Fruit fly (Drosophila melanogaster) whole organism, embryonic: ENCODE measurements around the gene Srrm234.
A peak's percentile ranks its signal among the peaks of the same experiment; 100 is the strongest.

ENCODE experiments used
- CG10654 ChIP-seq: fragments of 200-800 bp; sonication (Bioruptor generic); optimal IDR thresholded peaks from 2 replicates; lab custom pipeline; 2016; ENCODE audit warnings: missing biosample characterization, missing genetic modification characterization
- CG10979 ChIP-seq: fragments of 200-800 bp; sonication (Bioruptor generic); optimal IDR thresholded peaks from 2 replicates; lab custom pipeline; 2018; ENCODE audit warnings: missing biosample characterization, mild to moderate bottlenecking, missing genetic modification characterization, moderate library complexity
- CG12219 ChIP-seq: fragments of 200-800 bp; sonication (Bioruptor generic); optimal IDR thresholded peaks from 3 replicates; lab custom pipeline; 2018; ENCODE audit warnings: missing biosample characterization, mild to moderate bottlenecking, missing genetic modification characterization
- CG12659 ChIP-seq: fragments of 200-800 bp; sonication (Bioruptor generic); optimal IDR thresholded peaks from 3 replicates; lab custom pipeline; 2017; ENCODE audit warnings: mild to moderate bottlenecking, missing biosample characterization, missing genetic modification reagents, missing genetic modification characterization
- CG13123 ChIP-seq: fragments of 200-800 bp; sonication (Bioruptor generic); optimal IDR thresholded peaks from 2 replicates; lab custom pipeline; 2016; ENCODE audit warnings: missing biosample characterization, missing genetic modification characterization
- CG13624 ChIP-seq: fragments of 200-800 bp; sonication (Bioruptor generic); optimal IDR thresholded peaks from 2 replicates; lab custom pipeline; 2016; ENCODE audit warnings: missing biosample characterization, missing genetic modification characterization
- CG13894 ChIP-seq: fragments of 200-800 bp; sonication (Bioruptor generic); optimal IDR thresholded peaks from 3 replicates; lab custom pipeline; 2018; ENCODE audit warnings: missing biosample characterization, mild to moderate bottlenecking, missing genetic modification characterization, moderate library complexity
- CG14860 ChIP-seq: fragments of 200-800 bp; sonication (Bioruptor generic); IDR thresholded peaks from 3 replicates; pipeline ENCODE4 v1.3.6; 2022; ENCODE audit warnings: missing biosample characterization, missing genetic modification characterization; ENCODE audit not compliant: partially characterized antibody
- CG15601 ChIP-seq: fragments of 200-800 bp; sonication (Bioruptor generic); optimal IDR thresholded peaks from 3 replicates; lab custom pipeline; 2019; ENCODE audit warnings: missing biosample characterization, mild to moderate bottlenecking, missing genetic modification characterization, moderate library complexity
- CG17328 ChIP-seq: fragments of 200-800 bp; sonication (Bioruptor generic); IDR thresholded peaks from 2 replicates; pipeline ENCODE4 v1.3.6; 2022; ENCODE audit warnings: missing biosample characterization, missing genetic modification characterization
- CG18764 ChIP-seq: fragments of 200-800 bp; sonication (Bioruptor generic); optimal IDR thresholded peaks from 3 replicates; lab custom pipeline; 2016; ENCODE audit warnings: missing biosample characterization, missing genetic modification characterization
- CG3065 ChIP-seq: fragments of 200-800 bp; sonication (Bioruptor generic); optimal IDR thresholded peaks from 2 replicates; lab custom pipeline; 2016; ENCODE audit warnings: missing biosample characterization, missing genetic modification characterization
- CG31388 ChIP-seq: fragments of 200-800 bp; sonication (Bioruptor generic); optimal IDR thresholded peaks from 2 replicates; lab custom pipeline; 2016; ENCODE audit warnings: missing biosample characterization, missing genetic modification characterization
- CG32767 ChIP-seq: fragments of 200-800 bp; sonication (Bioruptor generic); IDR thresholded peaks from 2 replicates; pipeline ENCODE4 v1.3.6; 2022; ENCODE audit warnings: missing biosample characterization, missing genetic modification characterization
- CG4360 ChIP-seq: fragments of 200-800 bp; sonication (Bioruptor generic); IDR thresholded peaks from 2 replicates; pipeline ENCODE4 v1.3.6; 2022; ENCODE audit warnings: missing biosample characterization, missing genetic modification characterization
- CG4820 ChIP-seq: fragments of 200-800 bp; sonication (Bioruptor generic); optimal IDR thresholded peaks from 3 replicates; lab custom pipeline; 2016; ENCODE audit warnings: missing biosample characterization, missing genetic modification characterization
- CG5180 ChIP-seq: fragments of 200-800 bp; sonication (Bioruptor generic); optimal IDR thresholded peaks from 3 replicates; lab custom pipeline; 2017; ENCODE audit warnings: missing biosample characterization, missing genetic modification characterization, mild to moderate bottlenecking, moderate library complexity, missing genetic modification reagents
- CG6791 ChIP-seq: fragments of 200-800 bp; sonication (Bioruptor generic); IDR thresholded peaks from 3 replicates; pipeline ENCODE4 v1.3.6; 2022; ENCODE audit warnings: missing biosample characterization, missing genetic modification characterization; ENCODE audit not compliant: partially characterized antibody
- CG8290 ChIP-seq, 3 experiments: fragments of 200-800 bp; sonication (Bioruptor generic); optimal IDR thresholded peaks; 2 replicates each; lab custom pipeline; 2016 to 2019; ENCODE audit warnings: missing biosample characterization in 3 of 3, missing genetic modification characterization in 3 of 3, mild to moderate bottlenecking in 2 of 3, moderate library complexity in 1 of 3
- CG8924 ChIP-seq: fragments of 200-800 bp; optimal IDR thresholded peaks from 3 replicates; lab custom pipeline; 2019; ENCODE audit warnings: missing biosample characterization, mild to moderate bottlenecking, missing genetic modification characterization, moderate library complexity
- CG8944 ChIP-seq: fragments of 200-800 bp; sonication (Bioruptor generic); optimal IDR thresholded peaks from 3 replicates; lab custom pipeline; 2016; ENCODE audit warnings: missing biosample characterization, missing genetic modification characterization
- D19A ChIP-seq: fragments of 200-800 bp; optimal IDR thresholded peaks from 3 replicates; lab custom pipeline; 2019; ENCODE audit warnings: missing biosample characterization, mild to moderate bottlenecking, missing genetic modification characterization, moderate library complexity
- Dad ChIP-seq: fragments of 200-800 bp; sonication (Bioruptor generic); optimal IDR thresholded peaks from 3 replicates; lab custom pipeline; 2016; ENCODE audit warnings: missing biosample characterization, missing genetic modification characterization
- Deaf1 ChIP-seq: fragments of 200-800 bp; optimal IDR thresholded peaks from 3 replicates; lab custom pipeline; 2019; ENCODE audit warnings: missing biosample characterization, mild to moderate bottlenecking, missing genetic modification characterization, moderate library complexity
- Drgx ChIP-seq: fragments of 200-800 bp; sonication (Bioruptor generic); IDR thresholded peaks from 2 replicates; pipeline ENCODE4 v1.3.6; 2022; ENCODE audit warnings: missing biosample characterization, missing genetic modification characterization
- Elba2 ChIP-seq: fragments of 200-800 bp; sonication (Bioruptor generic); optimal IDR thresholded peaks from 3 replicates; lab custom pipeline; 2016; ENCODE audit warnings: missing biosample characterization, missing genetic modification characterization
- Ets65A ChIP-seq: fragments of 200-800 bp; sonication (Bioruptor generic); peaks from one replicate; lab custom pipeline; 2016; ENCODE audit warnings: missing biosample characterization, missing genetic modification characterization
- HHEX ChIP-seq: fragments of 200-800 bp; sonication (Bioruptor generic); optimal IDR thresholded peaks from 3 replicates; lab custom pipeline; 2017; ENCODE audit warnings: missing biosample characterization, mild to moderate bottlenecking, missing genetic modification characterization, missing genetic modification reagents
- Hmr ChIP-seq: fragments of 200-800 bp; sonication (Bioruptor generic); optimal IDR thresholded peaks from 3 replicates; lab custom pipeline; 2017; ENCODE audit warnings: mild to moderate bottlenecking, missing biosample characterization, missing genetic modification reagents, missing genetic modification characterization
- Lim3 ChIP-seq: fragments of 200-800 bp; sonication (Bioruptor generic); IDR thresholded peaks from 2 replicates; pipeline ENCODE4 v1.3.6; 2022; ENCODE audit warnings: missing biosample characterization, missing genetic modification characterization
- Myb ChIP-seq: fragments of 200-800 bp; sonication (Bioruptor generic); optimal IDR thresholded peaks from 2 replicates; lab custom pipeline; 2016; ENCODE audit warnings: missing biosample characterization, missing genetic modification characterization
- Opbp ChIP-seq: fragments of 200-800 bp; sonication (Bioruptor generic); IDR thresholded peaks from 3 replicates; pipeline ENCODE4 v1.3.6; 2022; ENCODE audit warnings: missing biosample characterization, missing genetic modification characterization; ENCODE audit not compliant: partially characterized antibody
- Ptx1 ChIP-seq: fragments of 200-800 bp; sonication (Bioruptor generic); IDR thresholded peaks from 2 replicates; pipeline ENCODE4 v1.3.6; 2022; ENCODE audit warnings: missing biosample characterization, missing genetic modification characterization
- Vsx1 ChIP-seq: fragments of 200-800 bp; sonication (Bioruptor generic); optimal IDR thresholded peaks from 2 replicates; lab custom pipeline; 2017; ENCODE audit warnings: missing biosample characterization, mild to moderate bottlenecking, missing genetic modification characterization, missing genetic modification reagents
- ara ChIP-seq: fragments of 200-800 bp; sonication (Bioruptor generic); IDR thresholded peaks from 2 replicates; pipeline ENCODE4 v1.3.6; 2022; ENCODE audit warnings: missing biosample characterization, missing genetic modification characterization
- ase ChIP-seq: fragments of 200-800 bp; sonication (Bioruptor generic); IDR thresholded peaks from 3 replicates; pipeline ENCODE4 v1.3.6; 2022; ENCODE audit warnings: missing biosample characterization, missing genetic modification characterization
- bsh ChIP-seq, 2 experiments: fragments of 200-800 bp; sonication (Bioruptor generic); optimal IDR thresholded peaks; 2 replicates each; lab custom pipeline; 2017 to 2018; ENCODE audit warnings: mild to moderate bottlenecking in 2 of 2, missing biosample characterization in 2 of 2, missing genetic modification characterization in 2 of 2, moderate library complexity in 1 of 2
- cas ChIP-seq: fragments of 200-800 bp; sonication (Bioruptor generic); IDR thresholded peaks from 2 replicates; pipeline ENCODE4 v1.3.6; 2022; ENCODE audit warnings: missing biosample characterization, missing genetic modification characterization
- ci ChIP-seq: fragments of 200-800 bp; sonication (Bioruptor generic); IDR thresholded peaks from 3 replicates; pipeline ENCODE4 v1.3.6; 2022; ENCODE audit warnings: missing biosample characterization, missing genetic modification characterization
- knrl ChIP-seq: fragments of 200-800 bp; sonication (Bioruptor generic); IDR thresholded peaks from 3 replicates; pipeline ENCODE4 v1.3.6; 2022; ENCODE audit warnings: missing biosample characterization, missing genetic modification characterization; ENCODE audit not compliant: partially characterized antibody
- salm ChIP-seq: fragments of 200-800 bp; sonication (Bioruptor generic); optimal IDR thresholded peaks from 2 replicates; lab custom pipeline; 2018; ENCODE audit warnings: missing biosample characterization, mild to moderate bottlenecking, missing genetic modification characterization
- sc ChIP-seq, 3 experiments: fragments of >200 bp in 2 of 3; fragments of 200-800 bp in 1 of 3; sonication (Bioruptor generic) in 1 of 3; optimal IDR thresholded peaks; 2 replicates in 2 of 3; 3 replicates in 1 of 3; lab custom pipeline; 2017; ENCODE audit warnings: mild to moderate bottlenecking in 1 of 3, missing biosample characterization in 1 of 3, missing genetic modification characterization in 1 of 3, missing genetic modification reagents in 1 of 3
- sima ChIP-seq: fragments of 200-800 bp; sonication (Bioruptor generic); optimal IDR thresholded peaks from 2 replicates; lab custom pipeline; 2016; ENCODE audit warnings: missing biosample characterization, missing genetic modification characterization
- vnd ChIP-seq: fragments of 200-800 bp; sonication (Bioruptor generic); IDR thresholded peaks from 3 replicates; pipeline ENCODE4 v1.3.6; 2022; ENCODE audit warnings: missing biosample characterization, missing genetic modification characterization; ENCODE audit not compliant: partially characterized antibody
- wor ChIP-seq: fragments of 200-800 bp; sonication (Bioruptor generic); IDR thresholded peaks from 2 replicates; pipeline ENCODE4 v1.3.6; 2022; ENCODE audit warnings: missing biosample characterization, missing genetic modification characterization

Gene Srrm234

dm6 chr3L:1711218-1711617 lies 46.4 kb upstream of the Srrm234 start:
- TF ChIP-seq CG14860 (GFP tag; lab: Robert Waterston, UW) (no peak), wor (GFP tag; lab: Robert Waterston, UW) (no peak), bsh (GFP tag; optimal IDR thresholded peaks at IDR 0.05; lab: Kevin White, UChicago) (no peak), CG18764 (no peak), Elba2 (GFP tag; lab: Kevin White, UChicago) (no peak), sc (optimal IDR thresholded peaks at IDR 0.05; lab: Kevin White, UChicago) (no peak), sc (GFP tag; optimal IDR thresholded peaks at IDR 0.05; lab: Kevin White, UChicago) (no peak), CG13123 (GFP tag; lab: Kevin White, UChicago) (no peak), CG4360 (GFP tag; lab: Robert Waterston, UW) (no peak), Opbp (GFP tag; lab: Robert Waterston, UW) (no peak), CG31388 (no peak), CG13894 (tag; lab: Kevin White, UChicago) (no peak)
- TF ChIP-seq, all 482 proteins: peak for 0

DNA sequence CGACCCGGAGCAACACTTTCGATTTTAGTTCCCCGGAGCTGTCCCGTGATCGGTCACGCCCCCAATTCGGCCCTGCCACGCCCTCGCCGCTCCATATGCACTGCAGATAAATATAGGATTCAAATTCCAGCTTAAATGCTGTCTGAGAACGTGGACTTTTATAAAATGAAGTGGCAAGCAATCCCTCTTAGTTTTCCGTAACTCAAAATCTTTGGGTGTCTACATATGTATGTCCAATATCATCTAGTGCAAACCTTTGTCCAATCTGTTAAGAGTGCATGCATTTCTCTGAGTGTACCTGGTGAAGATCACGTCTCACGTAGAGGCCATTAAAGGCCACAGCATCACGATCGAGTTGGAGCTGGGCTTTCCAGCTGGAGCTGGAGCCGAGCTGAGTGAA lies 45.7 kb upstream of the Srrm234 start:
- TF ChIP-seq CG15601 (tag; lab: Kevin White, UChicago): no peak
- peak; percentile 32; the same call in 1 of the 2 replicates for TF ChIP-seq Drgx (GFP tag; lab: Robert Waterston, UW)

DNA sequence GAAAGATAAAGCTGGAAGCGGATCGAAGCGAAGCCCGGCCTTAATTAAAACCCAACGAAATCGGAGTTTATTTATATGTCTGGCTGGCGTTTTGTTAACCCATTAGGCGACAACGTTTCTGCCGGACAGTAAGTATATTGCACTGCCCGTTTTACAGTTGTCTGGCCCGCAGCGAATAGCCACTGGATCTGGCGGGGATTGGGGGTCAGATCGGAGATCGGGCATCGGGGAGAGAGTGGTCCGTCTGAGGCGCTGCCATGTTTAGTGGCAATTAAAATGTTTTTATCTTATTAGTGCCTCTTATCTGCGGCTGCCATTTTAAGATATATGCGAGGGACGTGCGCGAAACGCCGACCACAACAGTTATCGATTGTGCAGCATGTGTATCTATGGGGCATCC lies 44.3 kb upstream of the Srrm234 start:
- TF ChIP-seq Ets65A: peak; percentile 80
- no peak for TF ChIP-seq CG3065 (GFP tag; lab: Kevin White, UChicago)

- TF ChIP-seq Vsx1 (GFP tag; lab: Kevin White, UChicago): no peak
- no peak for TF ChIP-seq CG32767 (GFP tag; lab: Robert Waterston, UW)
- TF ChIP-seq CG10979: no peak
- no peak for TF ChIP-seq CG13624 (GFP tag; lab: Kevin White, UChicago)
- peak; percentile 41; the same call in 1 of the 2 replicates for TF ChIP-seq Ptx1
- no peak for TF ChIP-seq HHEX (GFP tag; lab: Kevin White, UChicago)
- TF ChIP-seq CG8290 (GFP tag; optimal IDR thresholded peaks at IDR 0.05; lab: Kevin White, UChicago): no peak
- no peak for TF ChIP-seq CG8290 (tag; optimal IDR thresholded peaks at IDR 0.05; lab: Kevin White, UChicago)
- no peak for TF ChIP-seq salm (tag; lab: Kevin White, UChicago)
- TF ChIP-seq Lim3 (GFP tag; lab: Robert Waterston, UW): no peak
- no peak for TF ChIP-seq CG12659
- no peak for TF ChIP-seq cas
- peak; percentile 55; the same call in 2 of the 3 replicates for TF ChIP-seq ci (GFP tag; lab: Robert Waterston, UW)
- TF ChIP-seq Dad (GFP tag; lab: Kevin White, UChicago): no peak
- TF ChIP-seq vnd: no peak
- TF ChIP-seq D19A: no peak
- no peak for TF ChIP-seq Hmr
- no peak for TF ChIP-seq ara (GFP tag; lab: Robert Waterston, UW)
- peak; percentile 0 for TF ChIP-seq CG4820 (GFP tag; lab: Kevin White, UChicago)
- TF ChIP-seq CG12219 (GFP tag; lab: Kevin White, UChicago): peak; percentile 10
- TF ChIP-seq knrl (GFP tag; lab: Robert Waterston, UW): no peak
- TF ChIP-seq sima (GFP tag; lab: Kevin White, UChicago): no peak
- peak; percentile 36; the same call in 1 of the 2 replicates for TF ChIP-seq CG17328 (GFP tag; lab: Robert Waterston, UW)
- no peak for TF ChIP-seq CG8944 (GFP tag; lab: Kevin White, UChicago)
- 0 out of 3 replicates have a peak, but pooled peaks have one; percentile 22 for TF ChIP-seq ase
- TF ChIP-seq CG5180 (GFP tag; lab: Kevin White, UChicago): no peak
- TF ChIP-seq Deaf1: no peak
- TF ChIP-seq CG6791 (GFP tag; lab: Robert Waterston, UW): no peak
- no peak for TF ChIP-seq Myb (GFP tag; lab: Kevin White, UChicago)
- TF ChIP-seq CG8924: peak; percentile 3
- no peak for TF ChIP-seq CG10654 (GFP tag; lab: Kevin White, UChicago)
Measured at dm6 chr3L:1702367-1702927, 37.6 kb upstream of the Srrm234 start, which contains the start of gene CG13931. Gene CG13931 (minus strand): TSS chr3L:1702407.
